Worm (Caenorhabditis elegans) whole organism, young adult: ENCODE measurements around the gene cyp-33C11.

Experiments
- B0336.3 ChIP-seq: fragments of 200-800 bp; sonication (Bioruptor generic); IDR thresholded peaks from 2 replicates; pipeline ENCODE4 v1.3.6; 2022; ENCODE audit warnings: missing genetic modification characterization, missing compliant biosample characterization
- F57C9.4 ChIP-seq: sonication (generic microtip); optimal IDR thresholded peaks from 2 replicates; lab custom pipeline; 2017; ENCODE audit warnings: mild to moderate bottlenecking, missing genetic modification characterization, missing compliant biosample characterization
- ama-1 ChIP-seq, 3 experiments: fragments of 150-350 bp in 1 of 3; sonication (generic microtip) in 2 of 3; optimal IDR thresholded peaks; 2 replicates each; lab custom pipeline; 2014 to 2018; ENCODE audit warnings: missing biosample characterization in 2 of 3, missing genetic modification characterization in 2 of 3, missing genetic modification reagents in 2 of 3
- die-1 ChIP-seq: sonication (generic microtip); optimal IDR thresholded peaks from 2 replicates; lab custom pipeline; 2016; ENCODE audit warnings: missing genotype, mild to moderate bottlenecking, missing genetic modification characterization, missing compliant biosample characterization
- dpff-1 ChIP-seq: sonication (generic microtip); optimal IDR thresholded peaks from 2 replicates; lab custom pipeline; 2017; ENCODE audit warnings: mild to moderate bottlenecking, missing genetic modification characterization, missing compliant biosample characterization
- him-1 ChIP-seq: sonication (generic microtip); optimal IDR thresholded peaks from 2 replicates; lab custom pipeline; 2016; ENCODE audit warnings: missing genotype, missing genetic modification reagents, missing genetic modification characterization, missing compliant biosample characterization
- hmg-20 ChIP-seq: fragments of 200-800 bp; sonication (Bioruptor generic); IDR thresholded peaks from 2 replicates; pipeline ENCODE4 v1.3.6; 2022; ENCODE audit warnings: missing genetic modification reagents, missing genetic modification characterization, missing compliant biosample characterization
- nfya-1 ChIP-seq: sonication (generic microtip); optimal IDR thresholded peaks from 2 replicates; lab custom pipeline; 2017; ENCODE audit warnings: antibody characterized with exemption, missing compliant biosample characterization, missing genetic modification characterization, borderline replicate concordance; ENCODE audit not compliant: insufficient read depth
- nhr-90 ChIP-seq: sonication (generic microtip); optimal IDR thresholded peaks from 2 replicates; lab custom pipeline; 2016; ENCODE audit warnings: missing genotype, mild to moderate bottlenecking, missing genetic modification characterization, missing compliant biosample characterization
- rec-8 ChIP-seq, 2 experiments: sonication (generic microtip); optimal IDR thresholded peaks; 2 replicates each; lab custom pipeline; 2016; ENCODE audit warnings: mild to moderate bottlenecking in 2 of 2, missing genetic modification characterization in 2 of 2, missing genetic modification reagents in 2 of 2, missing genotype in 2 of 2, missing biosample characterization in 1 of 2, missing compliant biosample characterization in 1 of 2, moderate library complexity in 1 of 2
- rpc-1 ChIP-seq, 2 experiments: fragments of 150-350 bp in 1 of 2; sonication (generic microtip) in 1 of 2; optimal IDR thresholded peaks; 2 replicates each; lab custom pipeline; 2014 to 2018; ENCODE audit warnings: missing biosample characterization in 1 of 2, missing genetic modification characterization in 1 of 2, missing genetic modification reagents in 1 of 2, missing genotype in 1 of 2
- ztf-25 ChIP-seq: fragments of 200-800 bp; sonication (Bioruptor generic); IDR thresholded peaks from 2 replicates; pipeline ENCODE4 v1.3.6; 2022; ENCODE audit warnings: missing genetic modification reagents, missing genetic modification characterization, missing compliant biosample characterization

DNA sequence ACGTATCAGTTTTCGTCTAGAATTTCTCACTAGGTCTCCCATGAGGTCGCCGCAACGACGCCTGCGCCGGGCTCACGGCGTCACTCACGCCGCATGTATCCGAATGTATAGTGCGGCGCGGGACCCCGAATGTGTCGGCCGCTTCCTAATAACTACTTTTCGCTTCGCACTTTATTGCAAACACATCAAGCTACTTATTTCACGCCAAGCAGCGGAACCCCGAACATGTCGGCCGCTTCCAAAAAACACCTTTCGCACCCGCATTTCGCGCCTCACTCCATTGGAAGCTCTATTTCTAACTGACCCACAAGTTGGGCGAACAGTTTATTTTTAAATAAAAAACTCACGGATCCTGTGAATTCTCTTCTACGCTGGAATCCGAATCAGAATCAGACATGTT, 36.7 kb downstream of the cyp-33C11 start:
- TF ChIP-seq dpff-1 (no peak), hmg-20 (GFP tag; lab: Robert Waterston, UW) (no peak), nhr-90 (tag; lab: Kevin White, UChicago) (no peak), F57C9.4 (no peak), B0336.3 (GFP tag; lab: Robert Waterston, UW) (no peak), rpc-1 (optimal IDR thresholded peaks at IDR 0.05; lab: Kevin White, UChicago) (no peak), rpc-1 (tag; optimal IDR thresholded peaks at IDR 0.05; lab: Kevin White, UChicago) (no peak), ztf-25 (no peak), ama-1 (optimal IDR thresholded peaks at IDR 0.05; lab: Kevin White, UChicago) (no peak), ama-1 (GFP tag; optimal IDR thresholded peaks at IDR 0.05; lab: Kevin White, UChicago) (no peak), rec-8 (tag; optimal IDR thresholded peaks at IDR 0.05; lab: Kevin White, UChicago) (no peak), die-1 (no peak), nfya-1 (tag; lab: Kevin White, UChicago) (no peak), him-1 (tag; lab: Kevin White, UChicago) (no peak)
